Worm (Caenorhabditis elegans) whole organism, L1 larva: ENCODE measurements around the gene EGAP1.5.
A peak's percentile ranks its signal among the peaks of the same experiment; 100 is the strongest.

Experiments used
- C04F5.9 ChIP-seq: sonication (generic microtip); optimal IDR thresholded peaks from 2 replicates; lab custom pipeline; 2016; ENCODE audit warnings: missing genetic modification characterization, missing compliant biosample characterization
- C16A3.4 ChIP-seq: fragments of 150-350 bp; optimal IDR thresholded peaks from 2 replicates; lab custom pipeline; 2014; ENCODE audit warnings: missing biosample characterization, missing genetic modification characterization
- F16B12.6 ChIP-seq: fragments of 150-350 bp; optimal IDR thresholded peaks from 2 replicates; lab custom pipeline; 2014; ENCODE audit warnings: missing biosample characterization, missing genetic modification characterization
- ceh-63 ChIP-seq: fragments of 200-800 bp; sonication (Bioruptor generic); optimal IDR thresholded peaks from 2 replicates; lab custom pipeline; 2018; ENCODE audit warnings: mild to moderate bottlenecking, missing genetic modification characterization, missing compliant biosample characterization
- ceh-82 ChIP-seq, 3 experiments: fragments of 150-350 bp in 1 of 3; sonication (generic microtip) in 2 of 3; optimal IDR thresholded peaks; 2 replicates each; lab custom pipeline; 2014 to 2017; ENCODE audit warnings: missing biosample characterization in 3 of 3, missing genetic modification characterization in 3 of 3
- ceh-90 ChIP-seq: sonication (generic microtip); optimal IDR thresholded peaks from 2 replicates; lab custom pipeline; 2016; ENCODE audit warnings: missing genetic modification characterization, missing compliant biosample characterization
- dsc-1 ChIP-seq: sonication (generic microtip); optimal IDR thresholded peaks from 2 replicates; lab custom pipeline; 2016; ENCODE audit warnings: mild to moderate bottlenecking, missing genetic modification characterization, missing compliant biosample characterization
- efl-1 ChIP-seq, 4 experiments: fragments of 150-350 bp; optimal IDR thresholded peaks in 3 of 4; peaks in 1 of 4; 1 replicate in 1 of 4; 2 replicates in 3 of 4; lab custom pipeline; 2014; ENCODE audit warnings: missing biosample characterization in 2 of 4, missing genetic modification characterization in 2 of 4, missing genetic modification reagents in 2 of 4
- egl-13 ChIP-seq: sonication (generic microtip); optimal IDR thresholded peaks from 2 replicates; lab custom pipeline; 2016; ENCODE audit warnings: missing genotype, missing genetic modification reagents, missing genetic modification characterization, missing compliant biosample characterization
- egl-27 ChIP-seq, 2 experiments: fragments of 150-350 bp in 1 of 2; sonication (generic microtip); optimal IDR thresholded peaks; 3 replicates each; lab custom pipeline; 2017 to 2018; ENCODE audit warnings: missing biosample characterization in 2 of 2, missing genetic modification characterization in 2 of 2, missing genetic modification reagents in 2 of 2
- elt-3 ChIP-seq, 6 experiments: fragments of 150-350 bp in 1 of 6; sonication (generic microtip); optimal IDR thresholded peaks; 2 replicates each; lab custom pipeline; 2017 to 2018; ENCODE audit warnings: missing biosample characterization in 6 of 6, missing genetic modification characterization in 6 of 6, inconsistent platforms in 1 of 6
- ets-5 ChIP-seq: fragments of 200-800 bp; sonication (Bioruptor generic); IDR thresholded peaks from 2 replicates; pipeline ENCODE4 v1.3.6; 2022; ENCODE audit warnings: missing genetic modification characterization, missing compliant biosample characterization
- fkh-10 ChIP-seq: sonication (generic microtip); optimal IDR thresholded peaks from 2 replicates; lab custom pipeline; 2017; ENCODE audit warnings: missing biosample characterization, missing genetic modification reagents, missing genetic modification characterization
- fos-1 ChIP-seq: fragments of 150-350 bp; optimal IDR thresholded peaks from 2 replicates; lab custom pipeline; 2014; ENCODE audit warnings: missing biosample characterization, missing genetic modification characterization
- grh-1 ChIP-seq: fragments of 200-800 bp; sonication (Bioruptor generic); IDR thresholded peaks from 2 replicates; pipeline ENCODE4 v1.3.6; 2022; ENCODE audit warnings: missing genetic modification reagents, missing genetic modification characterization, missing compliant biosample characterization
- hlh-17 ChIP-seq: fragments of 200-800 bp; sonication (Bioruptor generic); optimal IDR thresholded peaks from 2 replicates; lab custom pipeline; 2018; ENCODE audit warnings: missing genetic modification characterization, mild to moderate bottlenecking, missing compliant biosample characterization, moderate library complexity, borderline replicate concordance
- hlh-4 ChIP-seq: sonication (generic microtip); optimal IDR thresholded peaks from 2 replicates; lab custom pipeline; 2016; ENCODE audit warnings: mild to moderate bottlenecking, missing genetic modification characterization, missing compliant biosample characterization
- irx-1 ChIP-seq: sonication (generic microtip); optimal IDR thresholded peaks from 2 replicates; lab custom pipeline; 2016; ENCODE audit warnings: missing genetic modification characterization, missing compliant biosample characterization
- isw-1 ChIP-seq: fragments of 200-800 bp; sonication (Bioruptor generic); IDR thresholded peaks from 2 replicates; pipeline ENCODE4 v1.3.6; 2022; ENCODE audit warnings: missing genetic modification characterization, missing compliant biosample characterization
- jun-1 ChIP-seq: fragments of 150-350 bp; optimal IDR thresholded peaks from 2 replicates; lab custom pipeline; 2014; ENCODE audit warnings: missing biosample characterization, missing genetic modification reagents, missing genetic modification characterization
- lin-13 ChIP-seq: fragments of 150-350 bp; optimal IDR thresholded peaks from 2 replicates; lab custom pipeline; 2014; ENCODE audit warnings: missing biosample characterization, missing genetic modification reagents, missing genetic modification characterization
- lin-14 ChIP-seq: fragments of 200-800 bp; sonication (Bioruptor generic); optimal IDR thresholded peaks from 2 replicates; lab custom pipeline; 2018; ENCODE audit warnings: mild to moderate bottlenecking, missing genetic modification characterization, moderate library complexity, missing compliant biosample characterization
- lin-15B ChIP-seq: fragments of 150-350 bp; sonication (generic microtip); optimal IDR thresholded peaks from 3 replicates; lab custom pipeline; 2014; ENCODE audit warnings: missing biosample characterization, missing genetic modification characterization
- lin-35 ChIP-seq, 2 experiments: fragments of 150-350 bp; optimal IDR thresholded peaks; 2 replicates each; lab custom pipeline; 2014; ENCODE audit warnings: missing biosample characterization in 2 of 2, missing genetic modification characterization in 2 of 2, missing genetic modification reagents in 2 of 2
- lin-39 ChIP-seq: fragments of 150-350 bp; optimal IDR thresholded peaks from 2 replicates; lab custom pipeline; 2014; ENCODE audit warnings: missing biosample characterization, missing genetic modification reagents, missing genetic modification characterization
- lir-3 ChIP-seq: sonication (generic microtip); optimal IDR thresholded peaks from 2 replicates; lab custom pipeline; 2016; ENCODE audit warnings: mild to moderate bottlenecking, missing genetic modification characterization, moderate library complexity, missing compliant biosample characterization; ENCODE audit not compliant: poor library complexity
- lsy-2 ChIP-seq, 2 experiments: fragments of 150-350 bp; optimal IDR thresholded peaks; 2 replicates each; lab custom pipeline; 2014; ENCODE audit warnings: missing biosample characterization in 2 of 2, missing genetic modification characterization in 2 of 2
- mab-9 ChIP-seq: fragments of 200-800 bp; sonication (Bioruptor generic); IDR thresholded peaks from 2 replicates; pipeline ENCODE4 v1.3.6; 2022; ENCODE audit warnings: missing genetic modification reagents, missing genetic modification characterization, missing compliant biosample characterization
- mef-2 ChIP-seq: fragments of 150-350 bp; optimal IDR thresholded peaks from 2 replicates; lab custom pipeline; 2014; ENCODE audit warnings: missing biosample characterization, missing genetic modification characterization
- nhr-12 ChIP-seq: sonication (generic microtip); optimal IDR thresholded peaks from 2 replicates; lab custom pipeline; 2017; ENCODE audit warnings: missing biosample characterization, missing genetic modification characterization
- nhr-19 ChIP-seq: fragments of 200-800 bp; sonication (Bioruptor generic); conservative IDR thresholded peaks from 2 replicates; pipeline ENCODE4 v1.3.6; 2022; ENCODE audit warnings: missing genetic modification characterization, missing compliant biosample characterization
- nhr-20 ChIP-seq: sonication (generic microtip); optimal IDR thresholded peaks from 2 replicates; lab custom pipeline; 2016; ENCODE audit warnings: mild to moderate bottlenecking, missing genetic modification characterization, missing compliant biosample characterization
- nhr-28 ChIP-seq: fragments of 150-350 bp; optimal IDR thresholded peaks from 2 replicates; lab custom pipeline; 2014; ENCODE audit warnings: missing biosample characterization, missing genetic modification characterization
- nhr-76 ChIP-seq: sonication (generic microtip); optimal IDR thresholded peaks from 2 replicates; lab custom pipeline; 2017; ENCODE audit warnings: missing biosample characterization, missing genetic modification characterization
- nhr-77 ChIP-seq: fragments of 150-350 bp; optimal IDR thresholded peaks from 2 replicates; lab custom pipeline; 2014; ENCODE audit warnings: missing biosample characterization, missing genetic modification characterization
- nhr-84 ChIP-seq: sonication (generic microtip); optimal IDR thresholded peaks from 2 replicates; lab custom pipeline; 2017; ENCODE audit warnings: missing biosample characterization, missing genetic modification characterization
- nhr-85 ChIP-seq: sonication (generic microtip); peaks from one replicate; lab custom pipeline; 2016; ENCODE audit warnings: missing genetic modification characterization, inconsistent platforms, missing compliant biosample characterization
- nhr-90 ChIP-seq: sonication (generic microtip); optimal IDR thresholded peaks from 2 replicates; lab custom pipeline; 2016; ENCODE audit warnings: mild to moderate bottlenecking, missing genetic modification characterization, missing compliant biosample characterization; ENCODE audit not compliant: poor library complexity
- pqm-1 ChIP-seq: sonication (generic microtip); optimal IDR thresholded peaks from 3 replicates; lab custom pipeline; 2017; ENCODE audit warnings: missing biosample characterization, missing genetic modification characterization
- rnt-1 ChIP-seq: sonication (generic microtip); optimal IDR thresholded peaks from 2 replicates; lab custom pipeline; 2016; ENCODE audit warnings: mild to moderate bottlenecking, missing genetic modification characterization, moderate library complexity, missing compliant biosample characterization
- skn-1 ChIP-seq: fragments of 150-350 bp; optimal IDR thresholded peaks from 2 replicates; lab custom pipeline; 2014; ENCODE audit warnings: missing biosample characterization, missing genetic modification characterization
- snpc-4 ChIP-seq: fragments of 150-350 bp; optimal IDR thresholded peaks from 2 replicates; lab custom pipeline; 2014; ENCODE audit warnings: missing biosample characterization, missing genetic modification characterization
- sox-4 ChIP-seq: sonication (generic microtip); optimal IDR thresholded peaks from 2 replicates; lab custom pipeline; 2016; ENCODE audit warnings: missing genetic modification characterization, missing compliant biosample characterization
- swsn-7 ChIP-seq: sonication (generic microtip); optimal IDR thresholded peaks from 2 replicates; lab custom pipeline; 2016; ENCODE audit warnings: missing genetic modification characterization, missing compliant biosample characterization
- tbx-2 ChIP-seq: sonication (generic microtip); optimal IDR thresholded peaks from 2 replicates; lab custom pipeline; 2016; ENCODE audit warnings: missing genetic modification characterization, missing compliant biosample characterization
- tlp-1 ChIP-seq: fragments of 150-350 bp; optimal IDR thresholded peaks from 2 replicates; lab custom pipeline; 2014; ENCODE audit warnings: missing biosample characterization, missing genetic modification characterization
- unc-62 ChIP-seq: fragments of 150-350 bp; optimal IDR thresholded peaks from 2 replicates; lab custom pipeline; 2014; ENCODE audit warnings: missing biosample characterization, missing genetic modification reagents, missing genetic modification characterization
- unc-98 ChIP-seq: fragments of 200-800 bp; sonication (Bioruptor generic); IDR thresholded peaks from 2 replicates; pipeline ENCODE4 v1.3.6; 2022; ENCODE audit warnings: missing genetic modification characterization, missing compliant biosample characterization
- vab-15 ChIP-seq: sonication (generic microtip); optimal IDR thresholded peaks from 2 replicates; lab custom pipeline; 2017; ENCODE audit warnings: missing genotype, mild to moderate bottlenecking, missing genetic modification characterization, missing compliant biosample characterization
- zag-1 ChIP-seq: fragments of 150-350 bp; optimal IDR thresholded peaks from 2 replicates; lab custom pipeline; 2014; ENCODE audit warnings: missing biosample characterization, missing genetic modification characterization
- zip-4 ChIP-seq: fragments of 200-800 bp; sonication (Bioruptor generic); optimal IDR thresholded peaks from 2 replicates; lab custom pipeline; 2018; ENCODE audit warnings: mild to moderate bottlenecking, missing genetic modification characterization, moderate library complexity, missing compliant biosample characterization
- ztf-4 ChIP-seq: fragments of 150-350 bp; optimal IDR thresholded peaks from 2 replicates; lab custom pipeline; 2014; ENCODE audit warnings: missing biosample characterization, missing genetic modification characterization

EGAP1.5 gene

ce11 chrIII:5921067-5921678 is 10.3 kb upstream of the EGAP1.5 start:
- no peak for TF ChIP-seq ceh-63 (GFP tag; lab: Kevin White, UChicago)
- TF ChIP-seq nhr-84: no peak
- no peak for TF ChIP-seq zip-4 (GFP tag; lab: Kevin White, UChicago)
- TF ChIP-seq efl-1 (optimal IDR thresholded peaks at IDR 0.05; lab: Kevin White, UChicago): no peak
- peak in 1 of 2 experiments; percentile 92 for TF ChIP-seq efl-1 (GFP tag; optimal IDR thresholded peaks at IDR 0.05 in 1 of 2; lab: Kevin White, UChicago)
- TF ChIP-seq pqm-1 (tag; lab: Kevin White, UChicago): no peak
- no peak for TF ChIP-seq lin-13 (GFP tag; lab: Kevin White, UChicago)
- no peak for TF ChIP-seq skn-1
- peak; percentile 92 for TF ChIP-seq nhr-85
- no peak for TF ChIP-seq sox-4 (tag; lab: Kevin White, UChicago)
- TF ChIP-seq lsy-2 (tag; optimal IDR thresholded peaks at IDR 0.05; lab: Kevin White, UChicago): no peak
- no peak for TF ChIP-seq snpc-4 (tag; lab: Kevin White, UChicago)
- TF ChIP-seq grh-1 (GFP tag; lab: Robert Waterston, UW): peak; percentile 81
- peak; percentile 7 for TF ChIP-seq ztf-4 (tag; lab: Kevin White, UChicago)
- TF ChIP-seq swsn-7 (tag; lab: Kevin White, UChicago): no peak
- TF ChIP-seq irx-1 (tag; lab: Kevin White, UChicago): no peak
- no peak for TF ChIP-seq nhr-76 (tag; lab: Kevin White, UChicago)
- no peak for TF ChIP-seq nhr-12 (tag; lab: Kevin White, UChicago)
- TF ChIP-seq mab-9: no peak
- TF ChIP-seq nhr-90 (tag; lab: Kevin White, UChicago): peak; percentile 63
- no peak for TF ChIP-seq ets-5 (GFP tag; lab: Robert Waterston, UW)
- no peak for TF ChIP-seq lin-39
- peak; percentile 66 for TF ChIP-seq lin-14
- no peak for TF ChIP-seq egl-13
- TF ChIP-seq lin-15B: no peak
- TF ChIP-seq C04F5.9 (tag; lab: Kevin White, UChicago): no peak
- TF ChIP-seq jun-1 (tag; lab: Kevin White, UChicago): no peak
- no peak for TF ChIP-seq zag-1
- TF ChIP-seq lir-3 (tag; lab: Kevin White, UChicago): no peak
- no peak for TF ChIP-seq tlp-1 (tag; lab: Kevin White, UChicago)
- no peak for TF ChIP-seq hlh-17
- no peak for TF ChIP-seq isw-1
- no peak for TF ChIP-seq nhr-28 (tag; lab: Kevin White, UChicago)
- TF ChIP-seq mef-2 (tag; lab: Kevin White, UChicago): no peak
- no peak for TF ChIP-seq C16A3.4 (tag; lab: Kevin White, UChicago)
- TF ChIP-seq tbx-2 (tag; lab: Kevin White, UChicago): peak; percentile 30
- TF ChIP-seq egl-27 (tag; optimal IDR thresholded peaks at IDR 0.05; lab: Kevin White, UChicago): no peak
- TF ChIP-seq unc-62 (GFP tag; lab: Kevin White, UChicago): no peak
- TF ChIP-seq rnt-1 (tag; lab: Kevin White, UChicago): no peak
- no peak for TF ChIP-seq hlh-4
- peak; percentile 42 to 96 (median 93) for TF ChIP-seq elt-3 (tag; optimal IDR thresholded peaks at IDR 0.05; lab: Kevin White, UChicago)
- no peak for TF ChIP-seq dsc-1 (tag; lab: Kevin White, UChicago)
- peak; percentile 54 for TF ChIP-seq nhr-19 (GFP tag; lab: Robert Waterston, UW)
- no peak for TF ChIP-seq F16B12.6 (tag; lab: Kevin White, UChicago)
- TF ChIP-seq ceh-90: no peak
- TF ChIP-seq fos-1: no peak
- TF ChIP-seq unc-98: no peak
- TF ChIP-seq nhr-77 (tag; lab: Kevin White, UChicago): no peak
- no peak for TF ChIP-seq ceh-82 (tag; optimal IDR thresholded peaks at IDR 0.05; lab: Kevin White, UChicago)
- peak; percentile 69 for TF ChIP-seq nhr-20 (tag; lab: Kevin White, UChicago)
- no peak for TF ChIP-seq fkh-10 (GFP tag; lab: Kevin White, UChicago)
- peak in 1 of 2 experiments; percentile 48 for TF ChIP-seq lin-35 (GFP tag; optimal IDR thresholded peaks at IDR 0.05; lab: Kevin White, UChicago)
- no peak for TF ChIP-seq vab-15 (tag; lab: Kevin White, UChicago)
